Worm (Caenorhabditis elegans) whole organism, L4 larva: ENCODE data around the gene chs-2.

Experiments
- ZK546.5 ChIP-seq, 2 experiments: sonication (generic microtip); optimal IDR thresholded peaks; 2 replicates each; lab custom pipeline; 2017; ENCODE audit warnings: missing biosample characterization in 2 of 2, missing genetic modification characterization in 2 of 2
- ceh-32 ChIP-seq: sonication (generic microtip); optimal IDR thresholded peaks from 2 replicates; lab custom pipeline; 2016; ENCODE audit warnings: mild to moderate bottlenecking, missing genetic modification characterization, missing compliant biosample characterization; ENCODE audit not compliant: poor library complexity
- ceh-82 ChIP-seq: sonication (generic microtip); optimal IDR thresholded peaks from 2 replicates; lab custom pipeline; 2017; ENCODE audit warnings: missing biosample characterization, missing genetic modification characterization
- daf-8 ChIP-seq: fragments of 200-800 bp; sonication (Bioruptor generic); IDR thresholded peaks from 2 replicates; pipeline ENCODE4 v1.3.6; 2022; ENCODE audit warnings: missing genetic modification characterization, missing compliant biosample characterization
- hmg-1.1 ChIP-seq: fragments of 200-800 bp; sonication (Bioruptor generic); IDR thresholded peaks from 2 replicates; pipeline ENCODE4 v1.3.6; 2022; ENCODE audit warnings: missing genetic modification reagents, missing genetic modification characterization, missing compliant biosample characterization
- lin-39 ChIP-seq: fragments of 150-350 bp; optimal IDR thresholded peaks from 2 replicates; lab custom pipeline; 2014; ENCODE audit warnings: missing biosample characterization, missing genetic modification reagents, missing genetic modification characterization
- nhr-10 ChIP-seq: fragments of 150-350 bp; optimal IDR thresholded peaks from 2 replicates; lab custom pipeline; 2014; ENCODE audit warnings: missing biosample characterization, missing genetic modification characterization
- pqm-1 ChIP-seq: sonication (generic microtip); optimal IDR thresholded peaks from 2 replicates; lab custom pipeline; 2017; ENCODE audit warnings: missing biosample characterization, missing genetic modification characterization
- set-16 ChIP-seq: fragments of 200-800 bp; sonication (Bioruptor generic); IDR thresholded peaks from 2 replicates; pipeline ENCODE4 v1.3.6; 2022; ENCODE audit warnings: missing genetic modification reagents, missing genetic modification characterization, missing compliant biosample characterization
- unc-39 ChIP-seq: sonication (generic microtip); optimal IDR thresholded peaks from 2 replicates; lab custom pipeline; 2017; ENCODE audit warnings: missing biosample characterization, missing genetic modification characterization
- unc-62 ChIP-seq, 3 experiments: fragments of 150-350 bp in 1 of 3; sonication (generic microtip); optimal IDR thresholded peaks in 2 of 3; peaks in 1 of 3; 1 replicate in 1 of 3; 2 replicates in 2 of 3; lab custom pipeline; 2014 to 2017; ENCODE audit warnings: missing biosample characterization in 3 of 3, missing genetic modification characterization in 3 of 3, missing genetic modification reagents in 3 of 3, missing genotype in 1 of 3
- zfp-2 ChIP-seq: sonication (generic microtip); optimal IDR thresholded peaks from 2 replicates; lab custom pipeline; 2016; ENCODE audit warnings: mild to moderate bottlenecking, missing genetic modification characterization, missing compliant biosample characterization

DNA sequence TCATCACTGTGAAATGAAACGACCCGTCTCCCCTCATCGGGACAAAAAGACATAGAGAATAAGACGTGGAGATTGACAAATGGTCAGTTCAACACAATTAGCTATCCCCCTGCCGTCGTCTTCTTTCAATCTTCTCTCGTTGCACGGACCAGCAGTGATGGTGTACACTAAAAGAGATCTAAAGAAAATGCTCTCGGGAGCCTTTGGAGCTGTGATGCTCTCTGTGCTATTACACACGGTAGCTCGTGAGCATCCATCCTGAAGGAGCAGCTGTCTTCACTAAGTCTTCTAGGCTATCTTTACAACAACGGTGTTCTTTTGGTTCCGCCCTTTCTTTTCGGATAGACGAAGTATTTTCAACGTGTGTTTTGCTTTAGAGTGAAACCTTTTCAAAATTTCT is 35.5 kb upstream of the chs-2 start:
- TF ChIP-seq ZK546.5 (tag; optimal IDR thresholded peaks at IDR 0.05; lab: Kevin White, UChicago), result no peak
- no peak for TF ChIP-seq daf-8 (GFP tag; lab: Robert Waterston, UW)
- no peak for TF ChIP-seq set-16 (GFP tag; lab: Robert Waterston, UW)
- no peak for TF ChIP-seq lin-39 (tag; lab: Kevin White, UChicago)
- TF ChIP-seq unc-62 (GFP tag; optimal IDR thresholded peaks at IDR 0.05 in 1 of 2; lab: Kevin White, UChicago), result no peak
- TF ChIP-seq unc-62 (tag; optimal IDR thresholded peaks at IDR 0.05; lab: Kevin White, UChicago), result no peak
- no peak for TF ChIP-seq unc-39 (tag; lab: Kevin White, UChicago)
- no peak for TF ChIP-seq zfp-2 (tag; lab: Kevin White, UChicago)
- TF ChIP-seq ceh-82 (tag; lab: Kevin White, UChicago), result no peak
- TF ChIP-seq nhr-10 (tag; lab: Kevin White, UChicago), result no peak
- TF ChIP-seq ceh-32 (tag; lab: Kevin White, UChicago), result no peak
- no peak for TF ChIP-seq pqm-1 (tag; lab: Kevin White, UChicago)
- no peak for TF ChIP-seq hmg-1.1
